Worm (Caenorhabditis elegans) whole organism, L4 larva: ENCODE measurements around the gene set-8.

Source experiments
- D1046.2 ChIP-seq: fragments of 200-800 bp; sonication (Bioruptor generic); IDR thresholded peaks from 2 replicates; pipeline ENCODE4 v1.3.6; 2022; ENCODE audit warnings: missing genetic modification characterization, missing compliant biosample characterization
- F10B5.3 ChIP-seq: sonication (generic microtip); optimal IDR thresholded peaks from 2 replicates; lab custom pipeline; 2016; ENCODE audit warnings: mild to moderate bottlenecking, missing genetic modification characterization, missing compliant biosample characterization
- F26F4.8 ChIP-seq: fragments of 200-800 bp; sonication (Bioruptor generic); conservative IDR thresholded peaks from 2 replicates; pipeline ENCODE4 v1.3.6; 2022; ENCODE audit warnings: missing genetic modification characterization, missing compliant biosample characterization
- F37D6.2 ChIP-seq: sonication (generic microtip); optimal IDR thresholded peaks from 2 replicates; lab custom pipeline; 2016; ENCODE audit warnings: mild to moderate bottlenecking, missing genetic modification characterization, missing compliant biosample characterization
- F44E2.7 ChIP-seq: fragments of 200-800 bp; sonication (Bioruptor generic); IDR thresholded peaks from 2 replicates; pipeline ENCODE4 v2.1.2; 2022; ENCODE audit warnings: missing genetic modification characterization, missing compliant biosample characterization
- Y5F2A.4 ChIP-seq: fragments of 200-800 bp; sonication (Bioruptor generic); optimal IDR thresholded peaks from 2 replicates; lab custom pipeline; 2018; ENCODE audit warnings: mild to moderate bottlenecking, missing genetic modification characterization, missing compliant biosample characterization
- ZK337.2 ChIP-seq: fragments of 200-800 bp; sonication (Bioruptor generic); IDR thresholded peaks from 2 replicates; pipeline ENCODE4 v1.3.6; 2022; ENCODE audit warnings: missing genetic modification reagents, missing genetic modification characterization, missing compliant biosample characterization
- ceh-44 ChIP-seq: fragments of 200-800 bp; sonication (Bioruptor generic); IDR thresholded peaks from 2 replicates; pipeline ENCODE4 v1.3.6; 2022; ENCODE audit warnings: missing genetic modification reagents, missing genetic modification characterization, missing compliant biosample characterization
- ctbp-1 ChIP-seq: fragments of 200-800 bp; sonication (Bioruptor generic); IDR thresholded peaks from 2 replicates; pipeline ENCODE4 v1.3.6; 2022; ENCODE audit warnings: missing genetic modification reagents, missing genetic modification characterization, missing compliant biosample characterization
- daf-16 ChIP-seq, 3 experiments: sonication (generic microtip); optimal IDR thresholded peaks; 2 replicates each; lab custom pipeline; 2016 to 2017; ENCODE audit warnings: missing genetic modification characterization in 3 of 3, missing genetic modification reagents in 3 of 3, mild to moderate bottlenecking in 2 of 3, missing compliant biosample characterization in 2 of 3, missing biosample characterization in 1 of 3, moderate library complexity in 1 of 3
- dmd-8 ChIP-seq: fragments of 200-800 bp; sonication (Bioruptor generic); IDR thresholded peaks from 2 replicates; pipeline ENCODE4 v1.3.6; 2022; ENCODE audit warnings: missing genetic modification characterization, missing compliant biosample characterization
- dmd-9 ChIP-seq: fragments of 200-800 bp; sonication (Bioruptor generic); IDR thresholded peaks from 2 replicates; pipeline ENCODE4 v1.3.6; 2022; ENCODE audit warnings: missing genetic modification reagents, missing genetic modification characterization, missing compliant biosample characterization
- dpl-1 ChIP-seq: fragments of 150-350 bp; optimal IDR thresholded peaks from 2 replicates; lab custom pipeline; 2014; ENCODE audit warnings: missing biosample characterization, missing genetic modification reagents, missing genetic modification characterization
- dve-1 ChIP-seq: sonication (generic microtip); optimal IDR thresholded peaks from 2 replicates; lab custom pipeline; 2017; ENCODE audit warnings: antibody characterized with exemption, mild to moderate bottlenecking, missing genetic modification characterization, missing compliant biosample characterization; ENCODE audit not compliant: insufficient read depth
- gei-8 ChIP-seq: fragments of 200-800 bp; sonication (Bioruptor generic); optimal IDR thresholded peaks from 2 replicates; lab custom pipeline; 2018; ENCODE audit warnings: mild to moderate bottlenecking, missing genetic modification characterization, missing compliant biosample characterization
- hlh-11 ChIP-seq: fragments of 200-800 bp; sonication (Bioruptor generic); optimal IDR thresholded peaks from 2 replicates; lab custom pipeline; 2018; ENCODE audit warnings: mild to moderate bottlenecking, missing genetic modification characterization, missing compliant biosample characterization
- hlh-30 ChIP-seq: sonication (generic microtip); optimal IDR thresholded peaks from 2 replicates; lab custom pipeline; 2017; ENCODE audit warnings: antibody characterized with exemption, mild to moderate bottlenecking, missing genetic modification characterization, missing compliant biosample characterization; ENCODE audit not compliant: insufficient read depth
- hmg-1.1 ChIP-seq: fragments of 200-800 bp; sonication (Bioruptor generic); IDR thresholded peaks from 2 replicates; pipeline ENCODE4 v1.3.6; 2022; ENCODE audit warnings: missing genetic modification reagents, missing genetic modification characterization, missing compliant biosample characterization
- lin-29 ChIP-seq: fragments of 200-800 bp; sonication (Bioruptor generic); IDR thresholded peaks from 2 replicates; pipeline ENCODE4 v1.3.6; 2022; ENCODE audit warnings: missing genetic modification reagents, missing genetic modification characterization, missing compliant biosample characterization
- lir-3 ChIP-seq: sonication (generic microtip); optimal IDR thresholded peaks from 2 replicates; lab custom pipeline; 2016; ENCODE audit warnings: mild to moderate bottlenecking, missing genetic modification characterization, missing compliant biosample characterization
- madf-5 ChIP-seq, 2 experiments: fragments of 200-800 bp; sonication (Bioruptor generic); IDR thresholded peaks; 2 replicates each; pipeline ENCODE4 v1.3.6; 2022; ENCODE audit warnings: missing compliant biosample characterization in 2 of 2, missing genetic modification characterization in 2 of 2
- mdl-1 ChIP-seq, 2 experiments: fragments of 150-350 bp in 1 of 2; sonication (generic microtip) in 1 of 2; optimal IDR thresholded peaks; 2 replicates each; lab custom pipeline; 2014 to 2017; ENCODE audit warnings: missing biosample characterization in 2 of 2, missing genetic modification characterization in 2 of 2
- mep-1 ChIP-seq: fragments of 150-350 bp; sonication (generic microtip); optimal IDR thresholded peaks from 3 replicates; lab custom pipeline; 2014; ENCODE audit warnings: missing biosample characterization, missing genetic modification characterization
- mxl-3 ChIP-seq: fragments of 200-800 bp; sonication (Bioruptor generic); optimal IDR thresholded peaks from 2 replicates; lab custom pipeline; 2018; ENCODE audit warnings: mild to moderate bottlenecking, missing genetic modification characterization, missing compliant biosample characterization
- nhr-102 ChIP-seq: sonication (generic microtip); optimal IDR thresholded peaks from 2 replicates; lab custom pipeline; 2016; ENCODE audit warnings: mild to moderate bottlenecking, missing genetic modification characterization, moderate library complexity, missing compliant biosample characterization
- nhr-11 ChIP-seq: fragments of 150-350 bp; optimal IDR thresholded peaks from 2 replicates; lab custom pipeline; 2014; ENCODE audit warnings: missing biosample characterization, missing genetic modification characterization
- nhr-111 ChIP-seq: fragments of 200-800 bp; sonication (Bioruptor generic); optimal IDR thresholded peaks from 2 replicates; lab custom pipeline; 2018; ENCODE audit warnings: mild to moderate bottlenecking, missing genetic modification characterization, missing compliant biosample characterization
- nhr-28 ChIP-seq: fragments of 150-350 bp; optimal IDR thresholded peaks from 2 replicates; lab custom pipeline; 2014; ENCODE audit warnings: missing biosample characterization, missing genetic modification characterization
- nhr-41 ChIP-seq: fragments of 200-800 bp; sonication (Bioruptor generic); IDR thresholded peaks from 2 replicates; pipeline ENCODE4 v1.3.6; 2022; ENCODE audit warnings: missing genetic modification reagents, missing genetic modification characterization, missing compliant biosample characterization
- nhr-42 ChIP-seq: fragments of 200-800 bp; sonication (Bioruptor generic); IDR thresholded peaks from 2 replicates; pipeline ENCODE4 v1.3.6; 2022; ENCODE audit warnings: missing genetic modification characterization, missing compliant biosample characterization
- nhr-48 ChIP-seq: sonication (generic microtip); optimal IDR thresholded peaks from 2 replicates; lab custom pipeline; 2016; ENCODE audit warnings: mild to moderate bottlenecking, missing genetic modification characterization, missing compliant biosample characterization
- nhr-77 ChIP-seq: fragments of 150-350 bp; optimal IDR thresholded peaks from 2 replicates; lab custom pipeline; 2014; ENCODE audit warnings: missing biosample characterization, missing genetic modification characterization
- saeg-2 ChIP-seq: fragments of 200-800 bp; sonication (Bioruptor generic); IDR thresholded peaks from 2 replicates; pipeline ENCODE4 v1.3.6; 2022; ENCODE audit warnings: missing genetic modification reagents, missing genetic modification characterization, missing compliant biosample characterization
- sdz-12 ChIP-seq: fragments of 200-800 bp; sonication (Bioruptor generic); optimal IDR thresholded peaks from 2 replicates; lab custom pipeline; 2018; ENCODE audit warnings: mild to moderate bottlenecking, missing genetic modification characterization, missing compliant biosample characterization
- spr-1 ChIP-seq: sonication (generic microtip); optimal IDR thresholded peaks from 2 replicates; lab custom pipeline; 2016; ENCODE audit warnings: mild to moderate bottlenecking, missing genetic modification characterization, missing compliant biosample characterization
- spr-3 ChIP-seq: fragments of 200-800 bp; sonication (Bioruptor generic); optimal IDR thresholded peaks from 2 replicates; lab custom pipeline; 2018; ENCODE audit warnings: mild to moderate bottlenecking, missing genetic modification characterization, missing compliant biosample characterization
- tra-1 ChIP-seq: fragments of 200-800 bp; sonication (Bioruptor generic); IDR thresholded peaks from 2 replicates; pipeline ENCODE4 v1.3.6; 2022; ENCODE audit warnings: missing genetic modification reagents, missing genetic modification characterization, missing compliant biosample characterization
- zfp-3 ChIP-seq: fragments of 200-800 bp; sonication (Bioruptor generic); conservative IDR thresholded peaks from 2 replicates; pipeline ENCODE4 v1.3.6; 2022; ENCODE audit warnings: missing genetic modification reagents, missing genetic modification characterization, missing compliant biosample characterization
- zip-11 ChIP-seq: fragments of 200-800 bp; sonication (Bioruptor generic); IDR thresholded peaks from 2 replicates; pipeline ENCODE4 v1.3.6; 2022; ENCODE audit warnings: missing genetic modification characterization, missing compliant biosample characterization
- ztf-7 ChIP-seq: fragments of 150-350 bp; optimal IDR thresholded peaks from 2 replicates; lab custom pipeline; 2014; ENCODE audit warnings: missing biosample characterization, missing genetic modification characterization

Gene set-8

ce11 chrX:13448665-13449099, 2.2 kb downstream of the set-8 start (continued):
- TF ChIP-seq nhr-111 (peak; percentile 57), nhr-28 (tag; lab: Kevin White, UChicago) (peak; percentile 17), lin-29 (GFP tag; lab: Robert Waterston, UW) (0 out of 2 replicates have a peak, but pooled peaks have one; percentile 55), F10B5.3 (tag; lab: Kevin White, UChicago) (peak; percentile 54), mdl-1 (tag; optimal IDR thresholded peaks at IDR 0.05; lab: Kevin White, UChicago) (peak in 1 of 2 experiments; percentile 70), ceh-44 (GFP tag; lab: Robert Waterston, UW) (peak; percentile 33; the same call in 1 of the 2 replicates), madf-5 (GFP tag; IDR thresholded peaks at IDR 0.05; lab: Robert Waterston, UW) (peak in 1 of 2 experiments; percentile 88; a peak in 2 of 4 replicates), mep-1 (tag; lab: Kevin White, UChicago) (peak; percentile 84), ctbp-1 (GFP tag; lab: Robert Waterston, UW) (peak; percentile 88; the same call in 1 of the 2 replicates), F44E2.7 (GFP tag; lab: Robert Waterston, UW) (0 out of 2 replicates have a peak, but pooled peaks have one; percentile 68), dmd-9 (GFP tag; lab: Robert Waterston, UW) (peak; percentile 70), mxl-3 (GFP tag; lab: Kevin White, UChicago) (peak; percentile 75), F37D6.2 (tag; lab: Kevin White, UChicago) (peak; percentile 34), sdz-12 (GFP tag; lab: Kevin White, UChicago) (peak; percentile 12), zip-11 (0 out of 2 replicates have a peak, but pooled peaks have one; percentile 38), dpl-1 (peak; percentile 29), saeg-2 (peak; percentile 83), hmg-1.1 (GFP tag; lab: Robert Waterston, UW) (peak; percentile 91), gei-8 (GFP tag; lab: Kevin White, UChicago) (peak; percentile 63), dve-1 (tag; lab: Kevin White, UChicago) (peak; percentile 68), nhr-42 (0 out of 2 replicates have a peak, but pooled peaks have one; percentile 62), F26F4.8 (GFP tag; lab: Robert Waterston, UW) (peak; percentile 75), nhr-11 (tag; lab: Kevin White, UChicago) (peak; percentile 38), hlh-30 (tag; lab: Kevin White, UChicago) (peak; percentile 88), dmd-8 (GFP tag; lab: Robert Waterston, UW) (peak; percentile 90; the same call in 1 of the 2 replicates), nhr-41 (GFP tag; lab: Robert Waterston, UW) (peak; percentile 74; the same call in 1 of the 2 replicates), nhr-77 (tag; lab: Kevin White, UChicago) (peak; percentile 58), spr-1 (tag; lab: Kevin White, UChicago) (peak; percentile 73), nhr-48 (tag; lab: Kevin White, UChicago) (peak; percentile 82), ztf-7 (tag; lab: Kevin White, UChicago) (peak; percentile 43), hlh-11 (tag; lab: Kevin White, UChicago) (peak; percentile 83), lir-3 (tag; lab: Kevin White, UChicago) (peak; percentile 78), daf-16 (GFP tag; optimal IDR thresholded peaks at IDR 0.05; lab: Kevin White, UChicago) (peak; percentile 73 to 81), daf-16 (tag; optimal IDR thresholded peaks at IDR 0.05; lab: Kevin White, UChicago) (peak; percentile 69), Y5F2A.4 (GFP tag; lab: Kevin White, UChicago) (peak; percentile 64), D1046.2 (peak; percentile 79; the same call in 1 of the 2 replicates), zfp-3 (peak; percentile 73), nhr-102 (tag; lab: Kevin White, UChicago) (peak; percentile 82), spr-3 (GFP tag; lab: Kevin White, UChicago) (peak; percentile 82), tra-1 (GFP tag; lab: Robert Waterston, UW) (peak; percentile 90), ZK337.2 (GFP tag; lab: Robert Waterston, UW) (peak; percentile 77; the same call in 1 of the 2 replicates)
- TF ChIP-seq, all 104 proteins: peak for 63; not testable (repeated sequence) for 41
